Worm (Caenorhabditis elegans) whole organism, L1 larva: ENCODE results near the gene ugt-44.
A peak's percentile ranks its signal among the peaks of the same experiment; 100 is the strongest.

ENCODE experiments used
- C04F5.9 ChIP-seq: sonication (generic microtip); optimal IDR thresholded peaks from 2 replicates; lab custom pipeline; 2016; ENCODE audit warnings: missing genetic modification characterization, missing compliant biosample characterization
- Y116A8C.19 ChIP-seq: sonication (generic microtip); optimal IDR thresholded peaks from 2 replicates; lab custom pipeline; 2016; ENCODE audit warnings: missing compliant biosample characterization, missing genetic modification characterization, borderline replicate concordance
- aha-1 ChIP-seq: fragments of 150-350 bp; optimal IDR thresholded peaks from 2 replicates; lab custom pipeline; 2014; ENCODE audit warnings: missing biosample characterization, missing genetic modification characterization
- alr-1 ChIP-seq: fragments of 200-800 bp; sonication (Bioruptor generic); optimal IDR thresholded peaks from 2 replicates; lab custom pipeline; 2018; ENCODE audit warnings: borderline replicate concordance, mild to moderate bottlenecking, missing genetic modification characterization, missing compliant biosample characterization
- aly-2 ChIP-seq: fragments of 150-350 bp; optimal IDR thresholded peaks from 2 replicates; lab custom pipeline; 2014; ENCODE audit warnings: missing biosample characterization, missing genetic modification characterization
- ama-1 ChIP-seq: fragments of 150-350 bp; optimal IDR thresholded peaks from 2 replicates; lab custom pipeline; 2014
- blmp-1 ChIP-seq: fragments of 150-350 bp; optimal IDR thresholded peaks from 2 replicates; lab custom pipeline; 2014; ENCODE audit warnings: missing biosample characterization, missing genetic modification characterization
- ceh-88 ChIP-seq: fragments of 200-800 bp; sonication (Bioruptor generic); IDR thresholded peaks from 2 replicates; pipeline ENCODE4 v1.3.6; 2022; ENCODE audit warnings: missing genetic modification characterization, missing compliant biosample characterization
- ces-1 ChIP-seq: fragments of 150-350 bp; optimal IDR thresholded peaks from 2 replicates; lab custom pipeline; 2014; ENCODE audit warnings: missing biosample characterization, missing genetic modification reagents, missing genetic modification characterization
- dpl-1 ChIP-seq, 3 experiments: fragments of 150-350 bp in 2 of 3; sonication (generic microtip) in 1 of 3; optimal IDR thresholded peaks; 2 replicates each; lab custom pipeline; 2014 to 2017; ENCODE audit warnings: missing biosample characterization in 3 of 3, missing genetic modification characterization in 3 of 3, missing genetic modification reagents in 3 of 3
- efl-1 ChIP-seq, 4 experiments: fragments of 150-350 bp; optimal IDR thresholded peaks in 3 of 4; peaks in 1 of 4; 1 replicate in 1 of 4; 2 replicates in 3 of 4; lab custom pipeline; 2014; ENCODE audit warnings: missing biosample characterization in 2 of 4, missing genetic modification characterization in 2 of 4, missing genetic modification reagents in 2 of 4
- egl-13 ChIP-seq: sonication (generic microtip); optimal IDR thresholded peaks from 2 replicates; lab custom pipeline; 2016; ENCODE audit warnings: missing genotype, missing genetic modification reagents, missing genetic modification characterization, missing compliant biosample characterization
- egl-27 ChIP-seq, 2 experiments: fragments of 150-350 bp in 1 of 2; sonication (generic microtip); optimal IDR thresholded peaks; 3 replicates each; lab custom pipeline; 2017 to 2018; ENCODE audit warnings: missing biosample characterization in 2 of 2, missing genetic modification characterization in 2 of 2, missing genetic modification reagents in 2 of 2
- elt-3 ChIP-seq, 6 experiments: fragments of 150-350 bp in 1 of 6; sonication (generic microtip); optimal IDR thresholded peaks; 2 replicates each; lab custom pipeline; 2017 to 2018; ENCODE audit warnings: missing biosample characterization in 6 of 6, missing genetic modification characterization in 6 of 6, inconsistent platforms in 1 of 6
- ets-5 ChIP-seq: fragments of 200-800 bp; sonication (Bioruptor generic); IDR thresholded peaks from 2 replicates; pipeline ENCODE4 v1.3.6; 2022; ENCODE audit warnings: missing genetic modification characterization, missing compliant biosample characterization
- fkh-10 ChIP-seq: sonication (generic microtip); optimal IDR thresholded peaks from 2 replicates; lab custom pipeline; 2017; ENCODE audit warnings: missing biosample characterization, missing genetic modification reagents, missing genetic modification characterization
- fkh-4 ChIP-seq: sonication (generic microtip); optimal IDR thresholded peaks from 2 replicates; lab custom pipeline; 2016; ENCODE audit warnings: missing compliant biosample characterization, missing genetic modification characterization, borderline replicate concordance
- fkh-8 ChIP-seq: sonication (generic microtip); optimal IDR thresholded peaks from 2 replicates; lab custom pipeline; 2016; ENCODE audit warnings: mild to moderate bottlenecking, missing genetic modification characterization, missing compliant biosample characterization
- fos-1 ChIP-seq: fragments of 150-350 bp; optimal IDR thresholded peaks from 2 replicates; lab custom pipeline; 2014; ENCODE audit warnings: missing biosample characterization, missing genetic modification characterization
- hlh-17 ChIP-seq: fragments of 200-800 bp; sonication (Bioruptor generic); optimal IDR thresholded peaks from 2 replicates; lab custom pipeline; 2018; ENCODE audit warnings: missing genetic modification characterization, mild to moderate bottlenecking, missing compliant biosample characterization, moderate library complexity, borderline replicate concordance
- irx-1 ChIP-seq: sonication (generic microtip); optimal IDR thresholded peaks from 2 replicates; lab custom pipeline; 2016; ENCODE audit warnings: missing genetic modification characterization, missing compliant biosample characterization
- isw-1 ChIP-seq: fragments of 200-800 bp; sonication (Bioruptor generic); IDR thresholded peaks from 2 replicates; pipeline ENCODE4 v1.3.6; 2022; ENCODE audit warnings: missing genetic modification characterization, missing compliant biosample characterization
- jun-1 ChIP-seq: fragments of 150-350 bp; optimal IDR thresholded peaks from 2 replicates; lab custom pipeline; 2014; ENCODE audit warnings: missing biosample characterization, missing genetic modification reagents, missing genetic modification characterization
- lin-14 ChIP-seq: fragments of 200-800 bp; sonication (Bioruptor generic); optimal IDR thresholded peaks from 2 replicates; lab custom pipeline; 2018; ENCODE audit warnings: mild to moderate bottlenecking, missing genetic modification characterization, moderate library complexity, missing compliant biosample characterization
- lin-15B ChIP-seq: fragments of 150-350 bp; sonication (generic microtip); optimal IDR thresholded peaks from 3 replicates; lab custom pipeline; 2014; ENCODE audit warnings: missing biosample characterization, missing genetic modification characterization
- lin-35 ChIP-seq, 2 experiments: fragments of 150-350 bp; optimal IDR thresholded peaks; 2 replicates each; lab custom pipeline; 2014; ENCODE audit warnings: missing biosample characterization in 2 of 2, missing genetic modification characterization in 2 of 2, missing genetic modification reagents in 2 of 2
- lin-39 ChIP-seq: fragments of 150-350 bp; optimal IDR thresholded peaks from 2 replicates; lab custom pipeline; 2014; ENCODE audit warnings: missing biosample characterization, missing genetic modification reagents, missing genetic modification characterization
- lsy-2 ChIP-seq, 2 experiments: fragments of 150-350 bp; optimal IDR thresholded peaks; 2 replicates each; lab custom pipeline; 2014; ENCODE audit warnings: missing biosample characterization in 2 of 2, missing genetic modification characterization in 2 of 2
- mdl-1 ChIP-seq, 2 experiments: fragments of 150-350 bp; optimal IDR thresholded peaks; 2 replicates each; lab custom pipeline; 2014 to 2017; ENCODE audit warnings: missing biosample characterization in 2 of 2, missing genetic modification characterization in 2 of 2, inconsistent platforms in 1 of 2
- mef-2 ChIP-seq: fragments of 150-350 bp; optimal IDR thresholded peaks from 2 replicates; lab custom pipeline; 2014; ENCODE audit warnings: missing biosample characterization, missing genetic modification characterization
- nhr-11 ChIP-seq: fragments of 150-350 bp; optimal IDR thresholded peaks from 2 replicates; lab custom pipeline; 2014; ENCODE audit warnings: missing biosample characterization, missing genetic modification characterization
- nhr-12 ChIP-seq: sonication (generic microtip); optimal IDR thresholded peaks from 2 replicates; lab custom pipeline; 2017; ENCODE audit warnings: missing biosample characterization, missing genetic modification characterization
- nhr-20 ChIP-seq: sonication (generic microtip); optimal IDR thresholded peaks from 2 replicates; lab custom pipeline; 2016; ENCODE audit warnings: mild to moderate bottlenecking, missing genetic modification characterization, missing compliant biosample characterization
- nhr-237 ChIP-seq: fragments of 150-350 bp; optimal IDR thresholded peaks from 2 replicates; lab custom pipeline; 2014; ENCODE audit warnings: missing biosample characterization, missing genetic modification characterization
- nhr-28 ChIP-seq: fragments of 150-350 bp; optimal IDR thresholded peaks from 2 replicates; lab custom pipeline; 2014; ENCODE audit warnings: missing biosample characterization, missing genetic modification characterization
- nhr-47 ChIP-seq: sonication (generic microtip); optimal IDR thresholded peaks from 2 replicates; lab custom pipeline; 2016; ENCODE audit warnings: mild to moderate bottlenecking, missing genetic modification characterization, moderate library complexity, missing compliant biosample characterization
- nhr-71 ChIP-seq: sonication (generic microtip); optimal IDR thresholded peaks from 2 replicates; lab custom pipeline; 2016; ENCODE audit warnings: mild to moderate bottlenecking, missing genetic modification characterization, moderate library complexity, missing compliant biosample characterization
- nhr-76 ChIP-seq: sonication (generic microtip); optimal IDR thresholded peaks from 2 replicates; lab custom pipeline; 2017; ENCODE audit warnings: missing biosample characterization, missing genetic modification characterization
- nhr-77 ChIP-seq: fragments of 150-350 bp; optimal IDR thresholded peaks from 2 replicates; lab custom pipeline; 2014; ENCODE audit warnings: missing biosample characterization, missing genetic modification characterization
- nhr-84 ChIP-seq: sonication (generic microtip); optimal IDR thresholded peaks from 2 replicates; lab custom pipeline; 2017; ENCODE audit warnings: missing biosample characterization, missing genetic modification characterization
- nhr-85 ChIP-seq: sonication (generic microtip); peaks from one replicate; lab custom pipeline; 2016; ENCODE audit warnings: missing genetic modification characterization, inconsistent platforms, missing compliant biosample characterization
- skn-1 ChIP-seq: fragments of 150-350 bp; optimal IDR thresholded peaks from 2 replicates; lab custom pipeline; 2014; ENCODE audit warnings: missing biosample characterization, missing genetic modification characterization
- snpc-4 ChIP-seq: fragments of 150-350 bp; optimal IDR thresholded peaks from 2 replicates; lab custom pipeline; 2014; ENCODE audit warnings: missing biosample characterization, missing genetic modification characterization
- snu-23 ChIP-seq: sonication (generic microtip); optimal IDR thresholded peaks from 2 replicates; lab custom pipeline; 2016; ENCODE audit warnings: missing genetic modification characterization, missing compliant biosample characterization
- sptf-1 ChIP-seq: fragments of 150-350 bp; optimal IDR thresholded peaks from 2 replicates; lab custom pipeline; 2014; ENCODE audit warnings: missing biosample characterization, missing genetic modification characterization
- sup-37 ChIP-seq: fragments of 200-800 bp; sonication (Bioruptor generic); optimal IDR thresholded peaks from 2 replicates; lab custom pipeline; 2018; ENCODE audit warnings: mild to moderate bottlenecking, missing genetic modification characterization, missing compliant biosample characterization
- tbx-2 ChIP-seq: sonication (generic microtip); optimal IDR thresholded peaks from 2 replicates; lab custom pipeline; 2016; ENCODE audit warnings: missing genetic modification characterization, missing compliant biosample characterization
- tlp-1 ChIP-seq: fragments of 150-350 bp; optimal IDR thresholded peaks from 2 replicates; lab custom pipeline; 2014; ENCODE audit warnings: missing biosample characterization, missing genetic modification characterization
- unc-130 ChIP-seq: fragments of 150-350 bp; optimal IDR thresholded peaks from 2 replicates; lab custom pipeline; 2017; ENCODE audit warnings: missing biosample characterization, missing genetic modification characterization, inconsistent platforms
- unc-30 ChIP-seq: sonication (generic microtip); optimal IDR thresholded peaks from 2 replicates; lab custom pipeline; 2017; ENCODE audit warnings: missing biosample characterization, missing genetic modification characterization
- unc-62 ChIP-seq: fragments of 150-350 bp; optimal IDR thresholded peaks from 2 replicates; lab custom pipeline; 2014; ENCODE audit warnings: missing biosample characterization, missing genetic modification reagents, missing genetic modification characterization
- unc-86 ChIP-seq: sonication (generic microtip); optimal IDR thresholded peaks from 2 replicates; lab custom pipeline; 2016; ENCODE audit warnings: missing genetic modification characterization, missing compliant biosample characterization
- vab-15 ChIP-seq: sonication (generic microtip); optimal IDR thresholded peaks from 2 replicates; lab custom pipeline; 2017; ENCODE audit warnings: missing genotype, mild to moderate bottlenecking, missing genetic modification characterization, missing compliant biosample characterization
- ztf-11 ChIP-seq, 2 experiments: sonication (generic microtip); optimal IDR thresholded peaks; 2 replicates each; lab custom pipeline; 2016 to 2017; ENCODE audit warnings: missing genetic modification characterization in 2 of 2, missing biosample characterization in 1 of 2, missing compliant biosample characterization in 1 of 2

Gene ugt-44

DNA sequence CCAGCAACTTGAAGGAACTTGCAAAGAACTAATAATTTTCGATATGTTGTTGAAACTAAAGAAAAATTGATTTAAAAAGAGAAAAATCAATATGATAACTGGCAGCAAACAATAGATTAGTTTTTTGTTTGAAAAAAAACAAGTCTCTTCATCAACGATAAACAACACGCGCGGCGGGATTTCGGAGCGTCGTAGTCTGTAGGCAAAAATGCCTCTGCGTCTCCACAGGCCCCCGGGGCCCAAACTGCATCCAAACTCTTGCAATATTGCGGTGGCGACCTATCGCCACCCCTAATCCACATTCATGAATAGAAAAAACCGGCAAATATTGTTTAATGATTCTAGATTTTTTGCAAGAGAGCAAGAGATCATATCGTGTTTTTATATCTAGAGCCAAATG, 44.4 kb upstream of the ugt-44 start:
- TF ChIP-seq skn-1 (peak; percentile 5), unc-30 (no peak), efl-1 (optimal IDR thresholded peaks at IDR 0.05; lab: Kevin White, UChicago) (peak; percentile 23 to 44), efl-1 (GFP tag; optimal IDR thresholded peaks at IDR 0.05 in 1 of 2; lab: Kevin White, UChicago) (no peak), elt-3 (tag; optimal IDR thresholded peaks at IDR 0.05; lab: Kevin White, UChicago) (no peak), nhr-11 (tag; lab: Kevin White, UChicago) (no peak), irx-1 (tag; lab: Kevin White, UChicago) (no peak), ceh-88 (GFP tag; lab: Robert Waterston, UW) (no peak), mef-2 (no peak), unc-86 (no peak), nhr-237 (no peak), nhr-47 (tag; lab: Kevin White, UChicago) (no peak), unc-62 (GFP tag; lab: Kevin White, UChicago) (no peak), nhr-84 (tag; lab: Kevin White, UChicago) (no peak), nhr-28 (no peak), fkh-4 (tag; lab: Kevin White, UChicago) (no peak), nhr-77 (tag; lab: Kevin White, UChicago) (no peak), lsy-2 (tag; optimal IDR thresholded peaks at IDR 0.05; lab: Kevin White, UChicago) (peak; percentile 19 to 61), ztf-11 (tag; optimal IDR thresholded peaks at IDR 0.05; lab: Kevin White, UChicago) (peak in 1 of 2 experiments; percentile 24), tlp-1 (tag; lab: Kevin White, UChicago) (no peak), lin-15B (no peak), hlh-17 (GFP tag; lab: Kevin White, UChicago) (no peak), vab-15 (no peak), Y116A8C.19 (tag; lab: Kevin White, UChicago) (no peak), sptf-1 (tag; lab: Kevin White, UChicago) (no peak), fos-1 (no peak), aly-2 (tag; lab: Kevin White, UChicago) (no peak), snu-23 (peak; percentile 50), mdl-1 (tag; optimal IDR thresholded peaks at IDR 0.05; lab: Kevin White, UChicago) (no peak), tbx-2 (tag; lab: Kevin White, UChicago) (no peak), lin-35 (GFP tag; optimal IDR thresholded peaks at IDR 0.05; lab: Kevin White, UChicago) (peak; percentile 5 to 51), isw-1 (GFP tag; lab: Robert Waterston, UW) (no peak), lin-14 (peak; percentile 38), blmp-1 (peak; percentile 7), aha-1 (tag; lab: Kevin White, UChicago) (no peak), C04F5.9 (tag; lab: Kevin White, UChicago) (no peak), nhr-71 (tag; lab: Kevin White, UChicago) (peak; percentile 24), unc-130 (no peak), ama-1 (lab: Kevin White, UChicago) (no peak), nhr-76 (tag; lab: Kevin White, UChicago) (no peak), ces-1 (GFP tag; lab: Kevin White, UChicago) (no peak), fkh-10 (GFP tag; lab: Kevin White, UChicago) (peak; percentile 25), nhr-20 (tag; lab: Kevin White, UChicago) (peak; percentile 22), snpc-4 (tag; lab: Kevin White, UChicago) (no peak), egl-13 (tag; lab: Kevin White, UChicago) (no peak), sup-37 (GFP tag; lab: Kevin White, UChicago) (no peak), nhr-85 (no peak), fkh-8 (no peak), dpl-1 (GFP tag; optimal IDR thresholded peaks at IDR 0.05; lab: Kevin White, UChicago) (peak in 2 of 3 experiments; percentile 36 to 39), jun-1 (tag; lab: Kevin White, UChicago) (no peak), ets-5 (GFP tag; lab: Robert Waterston, UW) (no peak), alr-1 (tag; lab: Kevin White, UChicago) (no peak), egl-27 (tag; optimal IDR thresholded peaks at IDR 0.05; lab: Kevin White, UChicago) (no peak), nhr-12 (tag; lab: Kevin White, UChicago) (no peak), lin-39 (tag; lab: Kevin White, UChicago) (no peak)
